Fruit fly (Drosophila melanogaster): Measurements from ENCODE around the gene CG14017.

DNA sequence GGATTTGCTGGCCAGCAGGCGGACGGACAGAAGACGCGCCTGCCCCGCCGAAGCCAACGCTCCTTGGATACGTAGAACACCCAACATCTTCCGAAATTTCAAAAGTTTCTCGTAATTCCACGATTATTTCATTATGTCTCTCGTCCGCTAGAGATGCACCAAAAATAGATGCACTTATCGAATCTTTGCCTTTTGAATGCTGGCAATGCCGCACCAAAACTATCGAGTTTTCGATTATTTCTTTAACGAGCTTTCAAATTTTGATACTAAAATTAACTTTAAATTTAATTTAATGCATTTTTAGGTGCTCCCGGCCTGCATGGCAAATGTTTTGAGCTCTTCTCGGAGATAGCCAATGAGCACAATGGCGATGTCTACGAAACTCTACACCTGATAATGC lies 21.6 kb upstream of the CG14017 start, which contains the start of gene Coq6:
- TF ChIP-seq CG8478 (optimal IDR thresholded peaks at IDR 0.05) (no peak), psq (optimal IDR thresholded peaks at IDR 0.05) (no peak), pan (optimal IDR thresholded peaks at IDR 0.05) (no peak), Dll (optimal IDR thresholded peaks at IDR 0.05) (no peak), EcR (GFP tag; optimal IDR thresholded peaks at IDR 0.05) (no peak)
